Fruit fly (Drosophila melanogaster) whole organism, pupa: ENCODE results near the gene CG46458.

Experiments used
- CG10348 ChIP-seq: fragments of 200-800 bp; sonication (Bioruptor generic); IDR thresholded peaks from 2 replicates; pipeline ENCODE4 v1.3.6; 2022; ENCODE audit warnings: missing biosample characterization, missing genetic modification characterization
- CG14655 ChIP-seq: fragments of 200-800 bp; sonication (Bioruptor generic); optimal IDR thresholded peaks from 3 replicates; lab custom pipeline; 2017; ENCODE audit warnings: mild to moderate bottlenecking, missing biosample characterization, missing genetic modification reagents, missing genetic modification characterization
- CG4496 ChIP-seq: fragments of 200-800 bp; sonication (Bioruptor generic); IDR thresholded peaks from 3 replicates; pipeline ENCODE4 v1.3.6; 2022; ENCODE audit warnings: missing biosample characterization, missing genetic modification characterization
- CG8159 ChIP-seq: fragments of 200-800 bp; sonication (Bioruptor generic); optimal IDR thresholded peaks from 3 replicates; lab custom pipeline; 2018; ENCODE audit warnings: missing biosample characterization, mild to moderate bottlenecking, missing genetic modification characterization, moderate library complexity
- CG8301 ChIP-seq: fragments of 200-800 bp; sonication (Bioruptor generic); optimal IDR thresholded peaks from 2 replicates; lab custom pipeline; 2018; ENCODE audit warnings: missing biosample characterization, mild to moderate bottlenecking, missing genetic modification characterization
- D1 ChIP-seq: fragments of 200-800 bp; sonication (Bioruptor generic); optimal IDR thresholded peaks from 2 replicates; lab custom pipeline; 2018; ENCODE audit warnings: missing biosample characterization, mild to moderate bottlenecking, missing genetic modification characterization, moderate library complexity
- EcR ChIP-seq: fragments of 200-800 bp; sonication (Bioruptor generic); optimal IDR thresholded peaks from 3 replicates; lab custom pipeline; 2019; ENCODE audit warnings: missing biosample characterization, missing genetic modification characterization, mild to moderate bottlenecking, moderate library complexity, missing genetic modification reagents
- gl ChIP-seq: fragments of 200-800 bp; sonication (Bioruptor generic); optimal IDR thresholded peaks from 2 replicates; lab custom pipeline; 2018; ENCODE audit warnings: missing biosample characterization, mild to moderate bottlenecking, missing genetic modification characterization
- rn ChIP-seq: fragments of 200-800 bp; sonication (Bioruptor generic); IDR thresholded peaks from 2 replicates; pipeline ENCODE4 v1.3.6; 2022; ENCODE audit warnings: missing biosample characterization, missing genetic modification characterization

DNA sequence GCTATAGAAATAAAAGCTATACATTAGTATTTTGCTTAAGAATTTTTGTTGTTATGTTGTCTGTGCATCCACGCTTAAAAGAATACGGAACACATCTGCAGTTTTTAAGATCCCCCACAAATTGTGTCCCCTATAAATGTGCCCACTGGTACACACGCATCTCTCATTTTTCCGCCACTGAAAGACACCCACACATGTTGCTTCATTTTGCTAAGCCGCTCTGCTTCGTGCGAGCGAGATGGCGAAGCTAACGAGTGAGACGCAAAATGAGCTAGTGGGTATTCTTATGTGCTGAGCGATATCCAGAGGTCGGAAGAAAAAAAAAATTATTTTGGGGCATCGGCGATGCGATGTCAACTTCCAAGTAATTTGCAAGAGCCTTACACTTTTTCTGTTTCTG, 4.9 kb upstream of the CG46458 start:
- TF ChIP-seq gl (tag; lab: Kevin White, UChicago) (no peak), D1 (tag; lab: Kevin White, UChicago) (no peak), EcR (GFP tag; lab: Kevin White, UChicago) (no peak), rn (no peak), CG8159 (tag; lab: Kevin White, UChicago) (no peak), CG10348 (GFP tag; lab: Robert Waterston, UW) (no peak), CG8301 (tag; lab: Kevin White, UChicago) (no peak), CG14655 (GFP tag; lab: Kevin White, UChicago) (no peak), CG4496 (GFP tag; lab: Robert Waterston, UW) (no peak)
